Worm (Caenorhabditis elegans): Measurements from ENCODE around the gene H37A05.4.

ce11 chrV:13598370-13598769, 51.2 kb downstream of the H37A05.4 start:
- TF ChIP-seq flt-1 (GFP tag; IDR thresholded peaks at IDR 0.05) = no peak
- no peak for TF ChIP-seq cog-1 (tag; optimal IDR thresholded peaks at IDR 0.05)
- no peak for TF ChIP-seq ztf-29 (GFP tag; IDR thresholded peaks at IDR 0.05)

Data from whole organism, midembryonic.